Worm (Caenorhabditis elegans) whole organism, L1 larva: ENCODE data around the gene F17A2.13.

Source experiments
- nhr-11 ChIP-seq: fragments of 150-350 bp; optimal IDR thresholded peaks from 2 replicates; lab custom pipeline; 2014; ENCODE audit warnings: missing biosample characterization, missing genetic modification characterization
- nhr-28 ChIP-seq: fragments of 150-350 bp; optimal IDR thresholded peaks from 2 replicates; lab custom pipeline; 2014; ENCODE audit warnings: missing biosample characterization, missing genetic modification characterization
- snpc-4 ChIP-seq: fragments of 150-350 bp; optimal IDR thresholded peaks from 2 replicates; lab custom pipeline; 2014; ENCODE audit warnings: missing biosample characterization, missing genetic modification characterization
- sox-4 ChIP-seq: sonication (generic microtip); optimal IDR thresholded peaks from 2 replicates; lab custom pipeline; 2016; ENCODE audit warnings: missing genetic modification characterization, missing compliant biosample characterization
- sptf-1 ChIP-seq: fragments of 150-350 bp; optimal IDR thresholded peaks from 2 replicates; lab custom pipeline; 2014; ENCODE audit warnings: missing biosample characterization, missing genetic modification characterization
- unc-130 ChIP-seq: fragments of 150-350 bp; optimal IDR thresholded peaks from 2 replicates; lab custom pipeline; 2017; ENCODE audit warnings: missing biosample characterization, missing genetic modification characterization, inconsistent platforms

DNA sequence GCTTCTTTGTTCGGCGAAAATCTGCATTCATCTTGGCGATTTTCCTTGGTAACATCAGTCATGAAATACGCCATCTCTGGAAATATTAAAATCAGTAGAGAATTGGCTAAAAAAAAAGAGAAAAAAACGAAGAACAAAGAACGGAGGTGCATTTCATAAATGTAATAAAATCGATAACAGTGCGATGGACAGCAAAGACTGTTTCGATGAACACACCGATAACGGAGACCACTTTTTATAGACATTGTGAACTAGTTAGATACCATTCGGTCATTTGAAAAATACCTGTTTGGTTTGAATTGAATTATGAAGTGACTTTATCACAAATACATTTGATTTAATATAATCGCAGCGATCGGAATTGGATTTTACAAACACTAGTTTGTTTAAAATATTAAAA, 31.4 kb downstream of the F17A2.13 start, which contains the start of gene F42F12.4:
- no peak for TF ChIP-seq sptf-1 (tag; lab: Kevin White, UChicago)
- TF ChIP-seq sox-4 = no peak
- no peak for TF ChIP-seq unc-130
- TF ChIP-seq nhr-28 (tag; lab: Kevin White, UChicago) = no peak
- TF ChIP-seq snpc-4 (tag; lab: Kevin White, UChicago) = no peak
- TF ChIP-seq nhr-11 (tag; lab: Kevin White, UChicago) = no peak
